Fruit fly (Drosophila melanogaster) whole organism, embryonic: ENCODE results near the gene CG42784.

Source experiments
- ATbp ChIP-seq: fragments of 200-800 bp; sonication (Bioruptor generic); optimal IDR thresholded peaks from 2 replicates; lab custom pipeline; 2017; ENCODE audit warnings: missing biosample characterization, mild to moderate bottlenecking, missing genetic modification characterization, missing genetic modification reagents
- Abd-B ChIP-seq: fragments of 200-800 bp; sonication (Bioruptor generic); optimal IDR thresholded peaks from 2 replicates; lab custom pipeline; 2018; ENCODE audit warnings: missing biosample characterization, mild to moderate bottlenecking, missing genetic modification characterization, moderate library complexity
- Atf3 ChIP-seq: fragments of 200-800 bp; sonication (Bioruptor generic); optimal IDR thresholded peaks from 3 replicates; lab custom pipeline; 2016; ENCODE audit warnings: missing biosample characterization, missing genetic modification characterization
- CG10147 ChIP-seq: fragments of 200-800 bp; sonication (Bioruptor generic); optimal IDR thresholded peaks from 2 replicates; lab custom pipeline; 2019; ENCODE audit warnings: missing biosample characterization, mild to moderate bottlenecking, missing genetic modification characterization, moderate library complexity
- CG10274 ChIP-seq: fragments of 200-800 bp; sonication (Bioruptor generic); optimal IDR thresholded peaks from 3 replicates; lab custom pipeline; 2017; ENCODE audit warnings: missing biosample characterization, mild to moderate bottlenecking, missing genetic modification characterization
- CG10543 ChIP-seq: fragments of 200-800 bp; sonication (Bioruptor generic); optimal IDR thresholded peaks from 3 replicates; lab custom pipeline; 2017; ENCODE audit warnings: missing biosample characterization, mild to moderate bottlenecking, missing genetic modification characterization, moderate library complexity
- CG14014 ChIP-seq: fragments of 200-800 bp; sonication (Bioruptor generic); IDR thresholded peaks from 2 replicates; pipeline ENCODE4 v1.3.6; 2022; ENCODE audit warnings: missing biosample characterization, missing genetic modification characterization
- CG1529 ChIP-seq: fragments of 200-800 bp; sonication (Bioruptor generic); optimal IDR thresholded peaks from 3 replicates; lab custom pipeline; 2018; ENCODE audit warnings: missing biosample characterization, missing genetic modification characterization
- CG1603 ChIP-seq: fragments of 200-800 bp; sonication (Bioruptor generic); optimal IDR thresholded peaks from 2 replicates; lab custom pipeline; 2019; ENCODE audit warnings: missing biosample characterization, mild to moderate bottlenecking, missing genetic modification characterization, moderate library complexity
- CG17568 ChIP-seq: fragments of 200-800 bp; sonication (Bioruptor generic); optimal IDR thresholded peaks from 2 replicates; lab custom pipeline; 2018; ENCODE audit warnings: missing biosample characterization, mild to moderate bottlenecking, missing genetic modification characterization, moderate library complexity
- CG2129 ChIP-seq: fragments of 200-800 bp; sonication (Bioruptor generic); IDR thresholded peaks from 2 replicates; pipeline ENCODE4 v1.3.6; 2022; ENCODE audit warnings: missing biosample characterization, missing genetic modification characterization; ENCODE audit not compliant: partially characterized antibody
- CG2712 ChIP-seq: fragments of 200-800 bp; optimal IDR thresholded peaks from 3 replicates; lab custom pipeline; 2019; ENCODE audit warnings: missing biosample characterization, mild to moderate bottlenecking, missing genetic modification characterization, moderate library complexity
- CG3281 ChIP-seq: fragments of 200-800 bp; sonication (Bioruptor generic); optimal IDR thresholded peaks from 3 replicates; lab custom pipeline; 2017; ENCODE audit warnings: missing biosample characterization, mild to moderate bottlenecking, missing genetic modification characterization
- CG7839 ChIP-seq: fragments of 200-800 bp; sonication (Bioruptor generic); optimal IDR thresholded peaks from 3 replicates; lab custom pipeline; 2018; ENCODE audit warnings: missing biosample characterization, mild to moderate bottlenecking, missing genetic modification characterization, moderate library complexity
- CG8944 ChIP-seq: fragments of 200-800 bp; sonication (Bioruptor generic); optimal IDR thresholded peaks from 3 replicates; lab custom pipeline; 2016; ENCODE audit warnings: missing biosample characterization, missing genetic modification characterization
- CG9437 ChIP-seq: fragments of 200-800 bp; sonication (Bioruptor generic); optimal IDR thresholded peaks from 2 replicates; lab custom pipeline; 2018; ENCODE audit warnings: missing biosample characterization, mild to moderate bottlenecking, missing genetic modification characterization
- CG9932 ChIP-seq: fragments of 200-800 bp; sonication (Bioruptor generic); IDR thresholded peaks from 2 replicates; pipeline ENCODE4 v1.3.6; 2022; ENCODE audit warnings: missing biosample characterization, missing genetic modification characterization
- D ChIP-seq, 2 experiments: fragments of 200-800 bp in 1 of 2; fragments of >200 bp in 1 of 2; sonication (Bioruptor generic) in 1 of 2; optimal IDR thresholded peaks; 2 replicates in 1 of 2; 3 replicates in 1 of 2; lab custom pipeline; 2017; ENCODE audit warnings: mild to moderate bottlenecking in 1 of 2, missing biosample characterization in 1 of 2, missing genetic modification characterization in 1 of 2, missing genetic modification reagents in 1 of 2
- Deaf1 ChIP-seq: fragments of 200-800 bp; optimal IDR thresholded peaks from 3 replicates; lab custom pipeline; 2019; ENCODE audit warnings: missing biosample characterization, mild to moderate bottlenecking, missing genetic modification characterization, moderate library complexity
- Dp ChIP-seq: fragments of 200-800 bp; sonication (Bioruptor generic); optimal IDR thresholded peaks from 2 replicates; lab custom pipeline; 2018; ENCODE audit warnings: missing biosample characterization, mild to moderate bottlenecking, missing genetic modification characterization, moderate library complexity
- Elba2 ChIP-seq: fragments of 200-800 bp; sonication (Bioruptor generic); optimal IDR thresholded peaks from 3 replicates; lab custom pipeline; 2016; ENCODE audit warnings: missing biosample characterization, missing genetic modification characterization
- HLH4C ChIP-seq: fragments of 200-800 bp; sonication (Bioruptor generic); IDR thresholded peaks from 3 replicates; pipeline ENCODE4 v1.3.6; 2022; ENCODE audit warnings: missing biosample characterization, missing genetic modification characterization; ENCODE audit not compliant: partially characterized antibody
- Hr78 ChIP-seq, 2 experiments: fragments of 200-800 bp in 1 of 2; fragments of >200 bp in 1 of 2; sonication (Bioruptor generic) in 1 of 2; optimal IDR thresholded peaks; 2 replicates each; lab custom pipeline; 2017 to 2019; ENCODE audit warnings: missing biosample characterization in 2 of 2, missing genetic modification characterization in 2 of 2, mild to moderate bottlenecking in 1 of 2, moderate library complexity in 1 of 2
- MESR4 ChIP-seq: fragments of 200-800 bp; sonication (Bioruptor generic); optimal IDR thresholded peaks from 2 replicates; lab custom pipeline; 2018; ENCODE audit warnings: missing biosample characterization, mild to moderate bottlenecking, missing genetic modification characterization, moderate library complexity
- Med ChIP-seq: fragments of 200-800 bp; sonication (Bioruptor generic); peaks from one replicate; lab custom pipeline; 2016; ENCODE audit warnings: missing biosample characterization, missing genetic modification characterization, mild to moderate bottlenecking, inconsistent platforms, moderate library complexity
- NC2α ChIP-seq: fragments of 200-800 bp; sonication (Bioruptor generic); optimal IDR thresholded peaks from 2 replicates; lab custom pipeline; 2016; ENCODE audit warnings: missing biosample characterization, missing genetic modification characterization
- Nf-YC ChIP-seq: fragments of 200-800 bp; optimal IDR thresholded peaks from 3 replicates; lab custom pipeline; 2019; ENCODE audit warnings: missing biosample characterization, mild to moderate bottlenecking, missing genetic modification characterization, moderate library complexity
- Tbp ChIP-seq: fragments of >200 bp; optimal IDR thresholded peaks from 2 replicates; lab custom pipeline; 2018; ENCODE audit warnings: missing biosample characterization, missing genetic modification characterization
- Trl ChIP-seq, 3 experiments: fragments of >200 bp in 2 of 3; fragments of 200-800 bp in 1 of 3; sonication (Bioruptor generic) in 1 of 3; optimal IDR thresholded peaks; 2 replicates in 1 of 3; 3 replicates in 2 of 3; lab custom pipeline; 2016 to 2017; ENCODE audit warnings: missing biosample characterization in 1 of 3, missing genetic modification characterization in 1 of 3
- amos ChIP-seq: fragments of 200-800 bp; sonication (Bioruptor generic); IDR thresholded peaks from 2 replicates; pipeline ENCODE4 v1.3.6; 2022; ENCODE audit warnings: missing biosample characterization, missing genetic modification characterization; ENCODE audit not compliant: partially characterized antibody
- ato ChIP-seq: fragments of 200-800 bp; sonication (Bioruptor generic); IDR thresholded peaks from 2 replicates; pipeline ENCODE4 v1.3.6; 2022; ENCODE audit warnings: missing biosample characterization, missing genetic modification characterization; ENCODE audit not compliant: partially characterized antibody
- dm ChIP-seq: fragments of 200-800 bp; sonication (Bioruptor generic); optimal IDR thresholded peaks from 3 replicates; lab custom pipeline; 2016; ENCODE audit warnings: missing biosample characterization, missing genetic modification characterization
- ftz-f1 ChIP-seq: fragments of 200-800 bp; sonication (Bioruptor generic); optimal IDR thresholded peaks from 2 replicates; lab custom pipeline; 2016; ENCODE audit warnings: missing biosample characterization, missing genetic modification characterization
- ind ChIP-seq: fragments of 200-800 bp; sonication (Bioruptor generic); optimal IDR thresholded peaks from 3 replicates; lab custom pipeline; 2016; ENCODE audit warnings: missing biosample characterization, missing genetic modification characterization
- jing ChIP-seq: fragments of 200-800 bp; sonication (Bioruptor generic); optimal IDR thresholded peaks from 2 replicates; lab custom pipeline; 2018; ENCODE audit warnings: missing biosample characterization, mild to moderate bottlenecking, missing genetic modification characterization
- nerfin-1 ChIP-seq: fragments of 200-800 bp; sonication (Bioruptor generic); optimal IDR thresholded peaks from 3 replicates; lab custom pipeline; 2019; ENCODE audit warnings: missing biosample characterization, mild to moderate bottlenecking, missing genetic modification characterization, moderate library complexity
- p53 ChIP-seq: fragments of 200-800 bp; sonication (Bioruptor generic); optimal IDR thresholded peaks from 2 replicates; lab custom pipeline; 2016; ENCODE audit warnings: missing biosample characterization, missing genetic modification characterization
- pan ChIP-seq, 4 experiments: fragments of >200 bp in 3 of 4; fragments of 200-800 bp in 1 of 4; sonication (Bioruptor generic) in 1 of 4; optimal IDR thresholded peaks in 3 of 4; IDR thresholded peaks in 1 of 4; 2 replicates each; pipeline versions ENCODE4 v1.3.6 to Lab custom; 2017 to 2022; ENCODE audit warnings: missing biosample characterization in 2 of 4, missing genetic modification characterization in 2 of 4, mixed read lengths in 1 of 4
- peb ChIP-seq: fragments of 200-800 bp; sonication (Bioruptor generic); IDR thresholded peaks from 2 replicates; pipeline ENCODE4 v1.3.6; 2022; ENCODE audit warnings: missing biosample characterization, missing genetic modification characterization
- pho ChIP-seq: fragments of 200-800 bp; sonication (Bioruptor generic); optimal IDR thresholded peaks from 2 replicates; lab custom pipeline; 2016; ENCODE audit warnings: missing biosample characterization, missing genetic modification characterization
- rib ChIP-seq: fragments of 200-800 bp; sonication (Bioruptor generic); IDR thresholded peaks from 2 replicates; pipeline ENCODE4 v1.3.6; 2022; ENCODE audit warnings: missing biosample characterization, missing genetic modification characterization
- row ChIP-seq: fragments of 200-800 bp; sonication (Bioruptor generic); IDR thresholded peaks from 3 replicates; pipeline ENCODE4 v1.3.6; 2022; ENCODE audit warnings: missing biosample characterization, missing genetic modification characterization
- seq ChIP-seq: fragments of 200-800 bp; sonication (Bioruptor generic); IDR thresholded peaks from 2 replicates; pipeline ENCODE4 v1.3.6; 2022; ENCODE audit warnings: missing biosample characterization, missing genetic modification characterization
- shn ChIP-seq: fragments of 200-800 bp; sonication (Bioruptor generic); optimal IDR thresholded peaks from 3 replicates; lab custom pipeline; 2016; ENCODE audit warnings: missing biosample characterization, missing genetic modification characterization
- sob ChIP-seq: fragments of 200-800 bp; sonication (Bioruptor generic); IDR thresholded peaks from 2 replicates; pipeline ENCODE4 v1.3.6; 2022; ENCODE audit warnings: missing biosample characterization, missing genetic modification characterization
- tll ChIP-seq, 2 experiments: fragments of 200-800 bp in 1 of 2; fragments of >200 bp in 1 of 2; sonication (Bioruptor generic) in 1 of 2; optimal IDR thresholded peaks; 2 replicates each; lab custom pipeline; 2017 to 2019; ENCODE audit warnings: missing biosample characterization in 2 of 2, missing genetic modification characterization in 2 of 2, mild to moderate bottlenecking in 1 of 2, moderate library complexity in 1 of 2
- twi ChIP-seq: fragments of 200-800 bp; optimal IDR thresholded peaks from 2 replicates; lab custom pipeline; 2019; ENCODE audit warnings: missing biosample characterization, mild to moderate bottlenecking, missing genetic modification characterization, moderate library complexity

CG42784 gene

DNA sequence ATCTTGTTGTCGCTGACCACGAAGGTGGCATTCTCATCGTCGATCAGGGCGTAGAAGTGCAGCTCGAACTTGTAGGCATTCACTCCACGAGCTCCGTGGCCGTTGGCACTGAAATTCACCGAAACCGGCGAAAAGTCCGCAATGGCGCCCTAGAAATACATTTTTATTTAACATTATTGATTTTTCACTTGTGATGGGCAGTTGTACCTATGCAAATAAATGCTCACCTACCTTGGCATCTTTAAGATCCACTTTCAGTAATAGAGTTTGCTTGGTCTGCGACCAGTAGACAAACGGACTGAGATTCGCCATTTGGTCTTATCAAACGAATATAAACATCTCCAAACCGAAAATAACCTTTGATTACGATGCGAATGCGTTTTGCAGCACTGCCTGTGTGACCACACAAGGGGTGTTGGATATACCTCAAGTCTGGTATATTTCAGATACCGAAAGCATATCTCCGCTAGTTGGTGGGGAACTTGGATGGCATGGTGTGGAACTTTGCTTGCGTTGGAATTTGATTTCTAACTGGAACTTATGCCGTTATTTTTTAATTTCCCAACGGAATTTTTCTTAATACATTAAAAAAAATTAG lies 30.1 kb downstream of the CG42784 start, which contains the start of gene Hacd2 (continued):
- TF ChIP-seq HLH4C (GFP tag; lab: Robert Waterston, UW) (no peak), CG14014 (0 out of 2 replicates have a peak, but pooled peaks have one; percentile 9), dm (GFP tag; lab: Kevin White, UChicago) (peak; percentile 24), p53 (GFP tag; lab: Kevin White, UChicago) (peak; percentile 0), tll (GFP tag; optimal IDR thresholded peaks at IDR 0.05; lab: Kevin White, UChicago) (no peak), amos (GFP tag; lab: Robert Waterston, UW) (peak; percentile 53), CG8944 (GFP tag; lab: Kevin White, UChicago) (peak; percentile 17), CG2712 (no peak), Elba2 (no peak), Tbp (no peak), Nf-YC (tag; lab: Kevin White, UChicago) (no peak), CG10543 (GFP tag; lab: Kevin White, UChicago) (no peak), CG17568 (GFP tag; lab: Kevin White, UChicago) (no peak), NC2α (GFP tag; lab: Kevin White, UChicago) (no peak), CG2129 (GFP tag; lab: Robert Waterston, UW) (no peak), rib (GFP tag; lab: Robert Waterston, UW) (peak; percentile 32; the same call in 1 of the 2 replicates), shn (GFP tag; lab: Kevin White, UChicago) (peak; percentile 22), row (0 out of 3 replicates have a peak, but pooled peaks have one; percentile 13), pan (optimal IDR thresholded peaks at IDR 0.05; lab: Kevin White, UChicago) (no peak), pan (GFP tag; optimal IDR thresholded peaks at IDR 0.05 in 1 of 2, IDR thresholded peaks at IDR 0.05 in 1 of 2) (peak in 1 of 2 experiments; percentile 12), pho (GFP tag; lab: Kevin White, UChicago) (peak; percentile 39), CG1603 (tag; lab: Kevin White, UChicago) (peak; percentile 84), D (optimal IDR thresholded peaks at IDR 0.05; lab: Kevin White, UChicago) (no peak), D (GFP tag; optimal IDR thresholded peaks at IDR 0.05; lab: Kevin White, UChicago) (no peak), ATbp (GFP tag; lab: Kevin White, UChicago) (no peak), CG3281 (no peak), CG1529 (GFP tag; lab: Kevin White, UChicago) (peak; percentile 17), Dp (GFP tag; lab: Kevin White, UChicago) (peak; percentile 52), ind (GFP tag; lab: Kevin White, UChicago) (peak; percentile 3), jing (no peak), Atf3 (GFP tag; lab: Kevin White, UChicago) (no peak), CG10147 (GFP tag; lab: Kevin White, UChicago) (no peak), MESR4 (peak; percentile 51), ftz-f1 (peak; percentile 36), Abd-B (peak; percentile 25), CG9437 (GFP tag; lab: Kevin White, UChicago) (peak; percentile 34), seq (GFP tag; lab: Robert Waterston, UW) (no peak), Med (peak; percentile 82), ato (GFP tag; lab: Robert Waterston, UW) (peak; percentile 37; the same call in 1 of the 2 replicates), peb (GFP tag; lab: Robert Waterston, UW) (no peak), CG7839 (tag; lab: Kevin White, UChicago) (no peak), nerfin-1 (tag; lab: Kevin White, UChicago) (no peak), sob (GFP tag; lab: Robert Waterston, UW) (no peak), Hr78 (GFP tag; optimal IDR thresholded peaks at IDR 0.05; lab: Kevin White, UChicago) (no peak), CG9932 (GFP tag; lab: Robert Waterston, UW) (peak; percentile 43; the same call in 1 of the 2 replicates), CG10274 (no peak), Deaf1 (no peak), Trl (optimal IDR thresholded peaks at IDR 0.05; lab: Kevin White, UChicago) (no peak), Trl (GFP tag; optimal IDR thresholded peaks at IDR 0.05; lab: Kevin White, UChicago) (peak; percentile 49), twi (tag; lab: Kevin White, UChicago) (no peak)
